Worm (Caenorhabditis elegans) whole organism, L1 larva: ENCODE data around the gene cyn-4.

Experiments used
- C04F5.9 ChIP-seq: sonication (generic microtip); optimal IDR thresholded peaks from 2 replicates; lab custom pipeline; 2016; ENCODE audit warnings: missing genetic modification characterization, missing compliant biosample characterization
- C34B4.2 ChIP-seq: sonication (generic microtip); optimal IDR thresholded peaks from 2 replicates; lab custom pipeline; 2017; ENCODE audit warnings: mild to moderate bottlenecking, missing genetic modification characterization, missing compliant biosample characterization
- Y116A8C.19 ChIP-seq: sonication (generic microtip); optimal IDR thresholded peaks from 2 replicates; lab custom pipeline; 2016; ENCODE audit warnings: missing compliant biosample characterization, missing genetic modification characterization, borderline replicate concordance
- aha-1 ChIP-seq: fragments of 150-350 bp; optimal IDR thresholded peaks from 2 replicates; lab custom pipeline; 2014; ENCODE audit warnings: missing biosample characterization, missing genetic modification characterization
- ama-1 ChIP-seq: fragments of 150-350 bp; optimal IDR thresholded peaks from 2 replicates; lab custom pipeline; 2014
- ceh-63 ChIP-seq: fragments of 200-800 bp; sonication (Bioruptor generic); optimal IDR thresholded peaks from 2 replicates; lab custom pipeline; 2018; ENCODE audit warnings: mild to moderate bottlenecking, missing genetic modification characterization, missing compliant biosample characterization
- ceh-8 ChIP-seq: fragments of 200-800 bp; sonication (Bioruptor generic); optimal IDR thresholded peaks from 2 replicates; lab custom pipeline; 2018; ENCODE audit warnings: mild to moderate bottlenecking, missing genetic modification characterization, moderate library complexity, missing compliant biosample characterization
- ceh-82 ChIP-seq, 3 experiments: fragments of 150-350 bp in 1 of 3; sonication (generic microtip) in 2 of 3; optimal IDR thresholded peaks; 2 replicates each; lab custom pipeline; 2014 to 2017; ENCODE audit warnings: missing biosample characterization in 3 of 3, missing genetic modification characterization in 3 of 3
- ceh-88 ChIP-seq: fragments of 200-800 bp; sonication (Bioruptor generic); IDR thresholded peaks from 2 replicates; pipeline ENCODE4 v1.3.6; 2022; ENCODE audit warnings: missing genetic modification characterization, missing compliant biosample characterization
- ceh-90 ChIP-seq: sonication (generic microtip); optimal IDR thresholded peaks from 2 replicates; lab custom pipeline; 2016; ENCODE audit warnings: missing genetic modification characterization, missing compliant biosample characterization
- ces-1 ChIP-seq: fragments of 150-350 bp; optimal IDR thresholded peaks from 2 replicates; lab custom pipeline; 2014; ENCODE audit warnings: missing biosample characterization, missing genetic modification reagents, missing genetic modification characterization
- dpl-1 ChIP-seq, 3 experiments: fragments of 150-350 bp in 2 of 3; sonication (generic microtip) in 1 of 3; optimal IDR thresholded peaks; 2 replicates each; lab custom pipeline; 2014 to 2017; ENCODE audit warnings: missing biosample characterization in 3 of 3, missing genetic modification characterization in 3 of 3, missing genetic modification reagents in 3 of 3
- dsc-1 ChIP-seq: sonication (generic microtip); optimal IDR thresholded peaks from 2 replicates; lab custom pipeline; 2016; ENCODE audit warnings: mild to moderate bottlenecking, missing genetic modification characterization, missing compliant biosample characterization
- efl-1 ChIP-seq, 4 experiments: fragments of 150-350 bp; optimal IDR thresholded peaks in 3 of 4; peaks in 1 of 4; 1 replicate in 1 of 4; 2 replicates in 3 of 4; lab custom pipeline; 2014; ENCODE audit warnings: missing biosample characterization in 2 of 4, missing genetic modification characterization in 2 of 4, missing genetic modification reagents in 2 of 4
- efl-3 ChIP-seq: fragments of 200-800 bp; sonication (Bioruptor generic); optimal IDR thresholded peaks from 2 replicates; lab custom pipeline; 2018; ENCODE audit warnings: mild to moderate bottlenecking, missing genetic modification characterization, missing compliant biosample characterization
- egl-27 ChIP-seq, 2 experiments: fragments of 150-350 bp in 1 of 2; sonication (generic microtip); optimal IDR thresholded peaks; 3 replicates each; lab custom pipeline; 2017 to 2018; ENCODE audit warnings: missing biosample characterization in 2 of 2, missing genetic modification characterization in 2 of 2, missing genetic modification reagents in 2 of 2
- fkh-10 ChIP-seq: sonication (generic microtip); optimal IDR thresholded peaks from 2 replicates; lab custom pipeline; 2017; ENCODE audit warnings: missing biosample characterization, missing genetic modification reagents, missing genetic modification characterization
- fkh-4 ChIP-seq: sonication (generic microtip); optimal IDR thresholded peaks from 2 replicates; lab custom pipeline; 2016; ENCODE audit warnings: missing compliant biosample characterization, missing genetic modification characterization, borderline replicate concordance
- fkh-8 ChIP-seq: sonication (generic microtip); optimal IDR thresholded peaks from 2 replicates; lab custom pipeline; 2016; ENCODE audit warnings: mild to moderate bottlenecking, missing genetic modification characterization, missing compliant biosample characterization
- fos-1 ChIP-seq: fragments of 150-350 bp; optimal IDR thresholded peaks from 2 replicates; lab custom pipeline; 2014; ENCODE audit warnings: missing biosample characterization, missing genetic modification characterization
- hlh-17 ChIP-seq: fragments of 200-800 bp; sonication (Bioruptor generic); optimal IDR thresholded peaks from 2 replicates; lab custom pipeline; 2018; ENCODE audit warnings: missing genetic modification characterization, mild to moderate bottlenecking, missing compliant biosample characterization, moderate library complexity, borderline replicate concordance
- hpl-2 ChIP-seq: fragments of 150-350 bp; optimal IDR thresholded peaks from 2 replicates; lab custom pipeline; 2014; ENCODE audit warnings: missing biosample characterization, missing genetic modification reagents, missing genetic modification characterization
- irx-1 ChIP-seq: sonication (generic microtip); optimal IDR thresholded peaks from 2 replicates; lab custom pipeline; 2016; ENCODE audit warnings: missing genetic modification characterization, missing compliant biosample characterization
- isw-1 ChIP-seq: fragments of 200-800 bp; sonication (Bioruptor generic); IDR thresholded peaks from 2 replicates; pipeline ENCODE4 v1.3.6; 2022; ENCODE audit warnings: missing genetic modification characterization, missing compliant biosample characterization
- jun-1 ChIP-seq: fragments of 150-350 bp; optimal IDR thresholded peaks from 2 replicates; lab custom pipeline; 2014; ENCODE audit warnings: missing biosample characterization, missing genetic modification reagents, missing genetic modification characterization
- lin-13 ChIP-seq: fragments of 150-350 bp; optimal IDR thresholded peaks from 2 replicates; lab custom pipeline; 2014; ENCODE audit warnings: missing biosample characterization, missing genetic modification reagents, missing genetic modification characterization
- lin-14 ChIP-seq: fragments of 200-800 bp; sonication (Bioruptor generic); optimal IDR thresholded peaks from 2 replicates; lab custom pipeline; 2018; ENCODE audit warnings: mild to moderate bottlenecking, missing genetic modification characterization, moderate library complexity, missing compliant biosample characterization
- lin-15B ChIP-seq: fragments of 150-350 bp; sonication (generic microtip); optimal IDR thresholded peaks from 3 replicates; lab custom pipeline; 2014; ENCODE audit warnings: missing biosample characterization, missing genetic modification characterization
- lir-3 ChIP-seq: sonication (generic microtip); optimal IDR thresholded peaks from 2 replicates; lab custom pipeline; 2016; ENCODE audit warnings: mild to moderate bottlenecking, missing genetic modification characterization, moderate library complexity, missing compliant biosample characterization; ENCODE audit not compliant: poor library complexity
- mdl-1 ChIP-seq, 2 experiments: fragments of 150-350 bp; optimal IDR thresholded peaks; 2 replicates each; lab custom pipeline; 2014 to 2017; ENCODE audit warnings: missing biosample characterization in 2 of 2, missing genetic modification characterization in 2 of 2, inconsistent platforms in 1 of 2
- mef-2 ChIP-seq: fragments of 150-350 bp; optimal IDR thresholded peaks from 2 replicates; lab custom pipeline; 2014; ENCODE audit warnings: missing biosample characterization, missing genetic modification characterization
- mep-1 ChIP-seq: fragments of 150-350 bp; optimal IDR thresholded peaks from 2 replicates; lab custom pipeline; 2014; ENCODE audit warnings: missing biosample characterization, missing genetic modification characterization
- nhr-12 ChIP-seq: sonication (generic microtip); optimal IDR thresholded peaks from 2 replicates; lab custom pipeline; 2017; ENCODE audit warnings: missing biosample characterization, missing genetic modification characterization
- nhr-19 ChIP-seq: fragments of 200-800 bp; sonication (Bioruptor generic); conservative IDR thresholded peaks from 2 replicates; pipeline ENCODE4 v1.3.6; 2022; ENCODE audit warnings: missing genetic modification characterization, missing compliant biosample characterization
- nhr-237 ChIP-seq: fragments of 150-350 bp; optimal IDR thresholded peaks from 2 replicates; lab custom pipeline; 2014; ENCODE audit warnings: missing biosample characterization, missing genetic modification characterization
- nhr-85 ChIP-seq: sonication (generic microtip); peaks from one replicate; lab custom pipeline; 2016; ENCODE audit warnings: missing genetic modification characterization, inconsistent platforms, missing compliant biosample characterization
- nhr-90 ChIP-seq: sonication (generic microtip); optimal IDR thresholded peaks from 2 replicates; lab custom pipeline; 2016; ENCODE audit warnings: mild to moderate bottlenecking, missing genetic modification characterization, missing compliant biosample characterization; ENCODE audit not compliant: poor library complexity
- skn-1 ChIP-seq: fragments of 150-350 bp; optimal IDR thresholded peaks from 2 replicates; lab custom pipeline; 2014; ENCODE audit warnings: missing biosample characterization, missing genetic modification characterization
- snpc-4 ChIP-seq: fragments of 150-350 bp; optimal IDR thresholded peaks from 2 replicates; lab custom pipeline; 2014; ENCODE audit warnings: missing biosample characterization, missing genetic modification characterization
- snu-23 ChIP-seq: sonication (generic microtip); optimal IDR thresholded peaks from 2 replicates; lab custom pipeline; 2016; ENCODE audit warnings: missing genetic modification characterization, missing compliant biosample characterization
- sptf-1 ChIP-seq: fragments of 150-350 bp; optimal IDR thresholded peaks from 2 replicates; lab custom pipeline; 2014; ENCODE audit warnings: missing biosample characterization, missing genetic modification characterization
- sup-37 ChIP-seq: fragments of 200-800 bp; sonication (Bioruptor generic); optimal IDR thresholded peaks from 2 replicates; lab custom pipeline; 2018; ENCODE audit warnings: mild to moderate bottlenecking, missing genetic modification characterization, missing compliant biosample characterization
- swsn-7 ChIP-seq: sonication (generic microtip); optimal IDR thresholded peaks from 2 replicates; lab custom pipeline; 2016; ENCODE audit warnings: missing genetic modification characterization, missing compliant biosample characterization
- unc-130 ChIP-seq: fragments of 150-350 bp; optimal IDR thresholded peaks from 2 replicates; lab custom pipeline; 2017; ENCODE audit warnings: missing biosample characterization, missing genetic modification characterization, inconsistent platforms
- unc-30 ChIP-seq: sonication (generic microtip); optimal IDR thresholded peaks from 2 replicates; lab custom pipeline; 2017; ENCODE audit warnings: missing biosample characterization, missing genetic modification characterization
- unc-62 ChIP-seq: fragments of 150-350 bp; optimal IDR thresholded peaks from 2 replicates; lab custom pipeline; 2014; ENCODE audit warnings: missing biosample characterization, missing genetic modification reagents, missing genetic modification characterization
- unc-86 ChIP-seq: sonication (generic microtip); optimal IDR thresholded peaks from 2 replicates; lab custom pipeline; 2016; ENCODE audit warnings: missing genetic modification characterization, missing compliant biosample characterization
- vab-15 ChIP-seq: sonication (generic microtip); optimal IDR thresholded peaks from 2 replicates; lab custom pipeline; 2017; ENCODE audit warnings: missing genotype, mild to moderate bottlenecking, missing genetic modification characterization, missing compliant biosample characterization
- xbp-1 ChIP-seq: sonication (generic microtip); optimal IDR thresholded peaks from 2 replicates; lab custom pipeline; 2016; ENCODE audit warnings: missing genetic modification characterization, missing compliant biosample characterization
- zag-1 ChIP-seq: fragments of 150-350 bp; optimal IDR thresholded peaks from 2 replicates; lab custom pipeline; 2014; ENCODE audit warnings: missing biosample characterization, missing genetic modification characterization
- zip-4 ChIP-seq: fragments of 200-800 bp; sonication (Bioruptor generic); optimal IDR thresholded peaks from 2 replicates; lab custom pipeline; 2018; ENCODE audit warnings: mild to moderate bottlenecking, missing genetic modification characterization, moderate library complexity, missing compliant biosample characterization
- ztf-11 ChIP-seq, 2 experiments: sonication (generic microtip); optimal IDR thresholded peaks; 2 replicates each; lab custom pipeline; 2016 to 2017; ENCODE audit warnings: missing genetic modification characterization in 2 of 2, missing biosample characterization in 1 of 2, missing compliant biosample characterization in 1 of 2
- ztf-4 ChIP-seq: fragments of 150-350 bp; optimal IDR thresholded peaks from 2 replicates; lab custom pipeline; 2014; ENCODE audit warnings: missing biosample characterization, missing genetic modification characterization

cyn-4 gene

DNA sequence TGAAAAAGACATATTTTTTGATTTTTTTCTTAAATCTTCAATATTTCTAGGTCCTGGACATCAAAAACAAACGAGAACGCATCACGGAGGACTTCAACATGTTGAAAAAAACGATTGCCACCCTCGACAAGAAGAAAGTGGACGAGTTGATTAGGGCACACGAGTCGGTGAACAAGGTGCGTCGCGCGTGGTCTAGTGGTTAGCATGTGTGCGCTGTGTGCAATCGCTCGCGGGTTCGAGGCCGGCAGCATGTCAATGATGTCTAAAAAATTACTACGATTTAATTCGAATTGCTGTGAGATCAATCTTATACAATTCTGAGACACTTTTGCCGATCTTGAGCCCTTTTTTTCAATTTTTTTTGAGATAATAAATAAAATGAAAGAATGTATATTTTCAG, 32.3 kb downstream of the cyn-4 start (continued):
- TF ChIP-seq sptf-1 (tag; lab: Kevin White, UChicago) = no peak
- peak; percentile 72 to 88 (median 82) for TF ChIP-seq ceh-82 (tag; optimal IDR thresholded peaks at IDR 0.05; lab: Kevin White, UChicago)
- TF ChIP-seq hlh-17 (GFP tag; lab: Kevin White, UChicago) = no peak
- TF ChIP-seq mdl-1 (tag; optimal IDR thresholded peaks at IDR 0.05; lab: Kevin White, UChicago) = peak; percentile 9 to 86
- TF ChIP-seq fkh-4 (tag; lab: Kevin White, UChicago) = peak; percentile 39
- TF ChIP-seq nhr-90 (tag; lab: Kevin White, UChicago) = peak; percentile 87
- TF ChIP-seq efl-3 (GFP tag; lab: Kevin White, UChicago) = no peak
- no peak for TF ChIP-seq ama-1
- TF ChIP-seq mef-2 = peak; percentile 30
- TF ChIP-seq zag-1 (tag; lab: Kevin White, UChicago) = no peak
- no peak for TF ChIP-seq unc-30 (tag; lab: Kevin White, UChicago)
- peak; percentile 82 for TF ChIP-seq fkh-8 (tag; lab: Kevin White, UChicago)
- peak; percentile 59; the same call in 1 of the 2 replicates for TF ChIP-seq ceh-88
- no peak for TF ChIP-seq Y116A8C.19 (tag; lab: Kevin White, UChicago)
- TF ChIP-seq hpl-2 (GFP tag; lab: Kevin White, UChicago) = no peak
- peak; percentile 86 for TF ChIP-seq swsn-7 (tag; lab: Kevin White, UChicago)
- peak; percentile 39 for TF ChIP-seq snpc-4 (tag; lab: Kevin White, UChicago)
- TF ChIP-seq nhr-19 (GFP tag; lab: Robert Waterston, UW) = peak; percentile 85
- TF ChIP-seq jun-1 (tag; lab: Kevin White, UChicago) = peak; percentile 70
- peak; percentile 77 for TF ChIP-seq ceh-8 (GFP tag; lab: Kevin White, UChicago)
- peak; percentile 69 to 78 for TF ChIP-seq efl-1 (optimal IDR thresholded peaks at IDR 0.05; lab: Kevin White, UChicago)
- TF ChIP-seq efl-1 (GFP tag; optimal IDR thresholded peaks at IDR 0.05 in 1 of 2; lab: Kevin White, UChicago) = peak; percentile 62 to 98
- TF ChIP-seq lin-15B (tag; lab: Kevin White, UChicago) = no peak
- TF ChIP-seq mep-1 (tag; lab: Kevin White, UChicago) = peak; percentile 82
- peak; percentile 6 for TF ChIP-seq ceh-90 (tag; lab: Kevin White, UChicago)
- TF ChIP-seq ztf-4 (tag; lab: Kevin White, UChicago) = peak; percentile 58
- peak; percentile 80 for TF ChIP-seq unc-130 (tag; lab: Kevin White, UChicago)
- peak; percentile 77 for TF ChIP-seq irx-1 (tag; lab: Kevin White, UChicago)
- TF ChIP-seq ceh-63 (GFP tag; lab: Kevin White, UChicago) = no peak
- peak; percentile 93 for TF ChIP-seq snu-23 (GFP tag; lab: Kevin White, UChicago)
- TF ChIP-seq unc-62 = no peak
- TF ChIP-seq xbp-1 = peak; percentile 72
- TF ChIP-seq fos-1 (tag; lab: Kevin White, UChicago) = peak; percentile 82
- peak; percentile 78 for TF ChIP-seq fkh-10 (GFP tag; lab: Kevin White, UChicago)
- peak; percentile 39 for TF ChIP-seq isw-1 (GFP tag; lab: Robert Waterston, UW)
- TF ChIP-seq skn-1 (tag; lab: Kevin White, UChicago) = peak; percentile 74
- TF ChIP-seq zip-4 (GFP tag; lab: Kevin White, UChicago) = peak; percentile 52
- TF ChIP-seq dpl-1 (GFP tag; optimal IDR thresholded peaks at IDR 0.05; lab: Kevin White, UChicago) = peak; percentile 58 to 70 (median 69)
- TF ChIP-seq C34B4.2 = no peak
- peak; percentile 62 for TF ChIP-seq unc-86 (tag; lab: Kevin White, UChicago)
- peak in 1 of 2 experiments; percentile 19 for TF ChIP-seq ztf-11 (tag; optimal IDR thresholded peaks at IDR 0.05; lab: Kevin White, UChicago)
- peak; percentile 76 for TF ChIP-seq lir-3 (tag; lab: Kevin White, UChicago)
- peak; percentile 85 for TF ChIP-seq C04F5.9 (tag; lab: Kevin White, UChicago)
- no peak for TF ChIP-seq aha-1
- TF ChIP-seq vab-15 (tag; lab: Kevin White, UChicago) = peak; percentile 54
- TF ChIP-seq sup-37 (GFP tag; lab: Kevin White, UChicago) = no peak
- TF ChIP-seq nhr-12 = no peak
- peak; percentile 84 for TF ChIP-seq lin-13 (GFP tag; lab: Kevin White, UChicago)
- TF ChIP-seq dsc-1 = peak; percentile 88
- TF ChIP-seq egl-27 (tag; optimal IDR thresholded peaks at IDR 0.05; lab: Kevin White, UChicago) = peak in 1 of 2 experiments; percentile 54
- TF ChIP-seq lin-14 (GFP tag; lab: Kevin White, UChicago) = peak; percentile 85
- TF ChIP-seq nhr-85 = peak; percentile 82
- no peak for TF ChIP-seq ces-1 (GFP tag; lab: Kevin White, UChicago)
- TF ChIP-seq nhr-237 (tag; lab: Kevin White, UChicago) = peak; percentile 23
